Worm (Caenorhabditis elegans): Measurements from ENCODE around the gene aat-8.

Gene aat-8

ce11 chrIV:3843019-3843527 lies 21.8 kb downstream of the aat-8 start:
- TF ChIP-seq dmd-4 (tag; optimal IDR thresholded peaks at IDR 0.05) (no peak), F13H6.1 (tag; optimal IDR thresholded peaks at IDR 0.05) (no peak), nhr-237 (tag; optimal IDR thresholded peaks at IDR 0.05) (no peak), nhr-6 (tag; optimal IDR thresholded peaks at IDR 0.05) (no peak), zag-1 (tag; optimal IDR thresholded peaks at IDR 0.05) (no peak), nhr-12 (tag; optimal IDR thresholded peaks at IDR 0.05) (no peak), lin-13 (GFP tag; optimal IDR thresholded peaks at IDR 0.05) (no peak), sma-3 (GFP tag; optimal IDR thresholded peaks at IDR 0.05) (no peak), alr-1 (tag; optimal IDR thresholded peaks at IDR 0.05) (no peak), blmp-1 (tag; optimal IDR thresholded peaks at IDR 0.05; ENCODE audit: insufficient read depth) (no peak), C34F6.9 (tag; optimal IDR thresholded peaks at IDR 0.05) (no peak), lin-11 (tag; optimal IDR thresholded peaks at IDR 0.05) (no peak), mdl-1 (tag; optimal IDR thresholded peaks at IDR 0.05) (no peak), unc-39 (tag; optimal IDR thresholded peaks at IDR 0.05) (no peak), ztf-11 (tag; optimal IDR thresholded peaks at IDR 0.05) (no peak), ztf-1 (GFP tag; conservative IDR thresholded peaks at IDR 0.05) (no peak), ama-1 (optimal IDR thresholded peaks at IDR 0.05) (no peak)

ce11 chrIV:3841607-3842006 lies 23.2 kb downstream of the aat-8 start:
- no peak for TF ChIP-seq R02D3.7 (tag; optimal IDR thresholded peaks at IDR 0.05)
- no peak for TF ChIP-seq elt-1 (tag; optimal IDR thresholded peaks at IDR 0.05)
- TF ChIP-seq ceh-16 (tag; optimal IDR thresholded peaks at IDR 0.05), result no peak
- TF ChIP-seq lin-39 (tag; optimal IDR thresholded peaks at IDR 0.05), result no peak
- no peak for TF ChIP-seq nhr-6 (tag; optimal IDR thresholded peaks at IDR 0.05)
- TF ChIP-seq ztf-1 (GFP tag; conservative IDR thresholded peaks at IDR 0.05), result no peak
- TF ChIP-seq ztf-4 (tag; optimal IDR thresholded peaks at IDR 0.05), result no peak
- no peak for TF ChIP-seq sem-4 (tag; optimal IDR thresholded peaks at IDR 0.05)
- TF ChIP-seq unc-55 (GFP tag; optimal IDR thresholded peaks at IDR 0.05), result no peak
- no peak for TF ChIP-seq peb-1 (tag; optimal IDR thresholded peaks at IDR 0.05)
- TF ChIP-seq elt-3 (tag; optimal IDR thresholded peaks at IDR 0.05), result no peak
- no peak for TF ChIP-seq nhr-237 (tag; optimal IDR thresholded peaks at IDR 0.05)
- TF ChIP-seq alr-1 (tag; optimal IDR thresholded peaks at IDR 0.05), result no peak

DNA sequence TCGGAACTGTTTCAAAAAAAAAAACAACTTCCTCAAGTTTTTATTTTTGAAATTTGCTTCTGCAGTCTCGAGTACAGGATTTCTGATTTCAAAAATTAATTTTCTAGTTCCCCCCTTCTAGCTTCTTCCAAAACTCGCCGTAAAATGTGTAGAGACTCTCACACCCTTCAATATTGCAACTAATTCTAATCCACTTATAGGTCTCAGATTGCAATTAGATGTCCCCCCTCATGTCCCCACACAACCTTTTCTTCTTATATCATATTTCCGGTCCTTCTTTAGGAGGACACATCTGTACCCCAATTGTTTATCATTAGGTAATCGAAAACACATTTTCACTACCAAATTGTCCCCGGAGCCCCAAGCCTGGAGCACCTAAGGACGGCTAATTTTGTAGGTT lies 24.4 kb downstream of the aat-8 start:
- no peak for TF ChIP-seq nhr-21 (tag; optimal IDR thresholded peaks at IDR 0.05)
- no peak for TF ChIP-seq nhr-237 (tag; optimal IDR thresholded peaks at IDR 0.05)
- no peak for TF ChIP-seq nhr-129 (tag; optimal IDR thresholded peaks at IDR 0.05)
- TF ChIP-seq nhr-10 (tag; optimal IDR thresholded peaks at IDR 0.05), result no peak
- no peak for TF ChIP-seq nhr-11 (tag; optimal IDR thresholded peaks at IDR 0.05)
- TF ChIP-seq R02D3.7 (tag; optimal IDR thresholded peaks at IDR 0.05), result no peak
- no peak for TF ChIP-seq mbf-1 (tag; optimal IDR thresholded peaks at IDR 0.05)
- no peak for TF ChIP-seq C34F6.9 (tag; optimal IDR thresholded peaks at IDR 0.05)
- no peak for TF ChIP-seq skn-1 (tag; optimal IDR thresholded peaks at IDR 0.05)
- no peak for TF ChIP-seq ztf-4 (tag; optimal IDR thresholded peaks at IDR 0.05)
- TF ChIP-seq nhr-6 (tag; optimal IDR thresholded peaks at IDR 0.05), result no peak
- no peak for TF ChIP-seq Y55F3AM.14 (GFP tag; optimal IDR thresholded peaks at IDR 0.05)
- no peak for TF ChIP-seq mab-5 (tag; optimal IDR thresholded peaks at IDR 0.05)
- no peak for TF ChIP-seq peb-1 (tag; optimal IDR thresholded peaks at IDR 0.05)

- no peak for TF ChIP-seq lin-11 (tag; optimal IDR thresholded peaks at IDR 0.05)
- TF ChIP-seq ztf-11 (tag; optimal IDR thresholded peaks at IDR 0.05), result no peak
- no peak for TF ChIP-seq sma-9 (GFP tag; optimal IDR thresholded peaks at IDR 0.05)
- no peak for TF ChIP-seq sma-9 (tag; optimal IDR thresholded peaks at IDR 0.05)
- no peak for TF ChIP-seq nhr-23 (tag; optimal IDR thresholded peaks at IDR 0.05)
- no peak for TF ChIP-seq elt-1 (tag; optimal IDR thresholded peaks at IDR 0.05)
- no peak for TF ChIP-seq zag-1 (tag; optimal IDR thresholded peaks at IDR 0.05)
These were observed 25.4 kb downstream of the aat-8 start, which contains the start of gene F28F9.2 for ce11 chrIV:3839420-3839819. F28F9.2 (plus strand) TSS chrIV:3839720.

DNA sequence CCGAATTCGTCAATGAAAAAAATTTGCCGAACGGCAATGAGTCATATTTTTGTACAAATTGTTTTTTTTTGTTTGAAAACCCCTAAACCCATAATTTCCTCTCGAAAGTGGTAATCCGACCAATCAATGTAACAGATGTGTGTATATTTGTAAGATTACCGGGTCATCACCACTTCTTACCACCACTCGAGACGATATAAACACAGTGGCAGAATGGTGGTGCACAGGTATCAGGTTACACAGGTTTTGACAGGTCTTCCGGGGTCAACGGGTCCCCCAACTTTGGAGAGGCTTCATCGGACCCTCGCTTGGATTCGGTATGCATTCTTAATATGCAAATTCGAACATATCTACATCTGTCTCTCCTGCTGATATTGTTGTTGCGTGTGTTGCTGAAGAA lies 26.2 kb downstream of the aat-8 start:
- TF ChIP-seq unc-62 (GFP tag; optimal IDR thresholded peaks at IDR 0.05), result no peak
- TF ChIP-seq nhr-77 (tag; optimal IDR thresholded peaks at IDR 0.05), result no peak
- TF ChIP-seq R02D3.7 (tag; optimal IDR thresholded peaks at IDR 0.05), result no peak
- TF ChIP-seq nhr-10 (tag; optimal IDR thresholded peaks at IDR 0.05), result no peak
